Fruit fly (Drosophila melanogaster) whole organism, embryonic: ENCODE measurements around the gene Lsp1alpha.

ENCODE experiments used
- CG10267 ChIP-seq: fragments of 200-800 bp; sonication (Bioruptor generic); optimal IDR thresholded peaks from 2 replicates; lab custom pipeline; 2018; ENCODE audit warnings: missing biosample characterization, mild to moderate bottlenecking, missing genetic modification characterization, moderate library complexity
- CG12744 ChIP-seq: fragments of 200-800 bp; sonication (Bioruptor generic); optimal IDR thresholded peaks from 2 replicates; lab custom pipeline; 2016; ENCODE audit warnings: missing biosample characterization, missing genetic modification characterization
- CG14667 ChIP-seq: fragments of 200-800 bp; sonication (Bioruptor generic); IDR thresholded peaks from 2 replicates; pipeline ENCODE4 v1.3.6; 2022; ENCODE audit warnings: missing biosample characterization, missing genetic modification characterization
- CG15073 ChIP-seq: fragments of 200-800 bp; sonication (Bioruptor generic); optimal IDR thresholded peaks from 2 replicates; lab custom pipeline; 2016; ENCODE audit warnings: missing biosample characterization, missing genetic modification characterization
- CG15696 ChIP-seq: fragments of 200-800 bp; sonication (Bioruptor generic); optimal IDR thresholded peaks from 2 replicates; lab custom pipeline; 2019; ENCODE audit warnings: missing biosample characterization, mild to moderate bottlenecking, missing genetic modification characterization, moderate library complexity
- CG1647 ChIP-seq: fragments of 200-800 bp; sonication (Bioruptor generic); optimal IDR thresholded peaks from 3 replicates; lab custom pipeline; 2016; ENCODE audit warnings: missing biosample characterization, missing genetic modification characterization
- CG17385 ChIP-seq: fragments of 200-800 bp; sonication (Bioruptor generic); optimal IDR thresholded peaks from 3 replicates; lab custom pipeline; 2018; ENCODE audit warnings: missing biosample characterization, mild to moderate bottlenecking, missing genetic modification characterization
- CG17568 ChIP-seq: fragments of 200-800 bp; sonication (Bioruptor generic); optimal IDR thresholded peaks from 2 replicates; lab custom pipeline; 2018; ENCODE audit warnings: missing biosample characterization, mild to moderate bottlenecking, missing genetic modification characterization, moderate library complexity
- CG1832 ChIP-seq: fragments of 200-800 bp; sonication (Bioruptor generic); optimal IDR thresholded peaks from 2 replicates; lab custom pipeline; 2017; ENCODE audit warnings: missing biosample characterization, mild to moderate bottlenecking, missing genetic modification characterization, inconsistent platforms
- CG2120 ChIP-seq: fragments of 200-800 bp; sonication (Bioruptor generic); optimal IDR thresholded peaks from 3 replicates; lab custom pipeline; 2016; ENCODE audit warnings: missing biosample characterization, missing genetic modification characterization
- CG2889 ChIP-seq: fragments of 200-800 bp; sonication (Bioruptor generic); IDR thresholded peaks from 3 replicates; pipeline ENCODE4 v1.3.6; 2022; ENCODE audit warnings: missing biosample characterization, missing genetic modification characterization
- CG3163 ChIP-seq: fragments of 200-800 bp; sonication (Bioruptor generic); optimal IDR thresholded peaks from 3 replicates; lab custom pipeline; 2016; ENCODE audit warnings: missing biosample characterization, missing genetic modification characterization
- CG3407 ChIP-seq: fragments of 200-800 bp; sonication (Bioruptor generic); optimal IDR thresholded peaks from 2 replicates; lab custom pipeline; 2018; ENCODE audit warnings: missing biosample characterization, mild to moderate bottlenecking, missing genetic modification characterization
- CG4820 ChIP-seq: fragments of 200-800 bp; sonication (Bioruptor generic); optimal IDR thresholded peaks from 3 replicates; lab custom pipeline; 2016; ENCODE audit warnings: missing biosample characterization, missing genetic modification characterization
- CG4854 ChIP-seq: fragments of 200-800 bp; sonication (Bioruptor generic); optimal IDR thresholded peaks from 2 replicates; lab custom pipeline; 2016; ENCODE audit warnings: missing biosample characterization, missing genetic modification characterization, inconsistent platforms
- CG5953 ChIP-seq: fragments of 200-800 bp; sonication (Bioruptor generic); IDR thresholded peaks from 2 replicates; pipeline ENCODE4 v1.3.6; 2022; ENCODE audit warnings: missing biosample characterization, missing genetic modification characterization
- CG9727 ChIP-seq: fragments of 200-800 bp; sonication (Bioruptor generic); optimal IDR thresholded peaks from 3 replicates; lab custom pipeline; 2017; ENCODE audit warnings: missing biosample characterization, mild to moderate bottlenecking, missing genetic modification characterization
- Camta ChIP-seq: fragments of 200-800 bp; sonication (Bioruptor generic); optimal IDR thresholded peaks from 2 replicates; lab custom pipeline; 2016; ENCODE audit warnings: missing biosample characterization, missing genetic modification characterization
- D19B ChIP-seq: fragments of 200-800 bp; sonication (Bioruptor generic); optimal IDR thresholded peaks from 2 replicates; lab custom pipeline; 2017; ENCODE audit warnings: missing biosample characterization, mild to moderate bottlenecking, missing genetic modification characterization
- Gsc ChIP-seq: fragments of 200-800 bp; sonication (Bioruptor generic); IDR thresholded peaks from 2 replicates; pipeline ENCODE4 v1.3.6; 2022; ENCODE audit warnings: missing biosample characterization, missing genetic modification characterization
- MBD-R2 ChIP-seq: fragments of 200-800 bp; sonication (Bioruptor generic); IDR thresholded peaks from 2 replicates; pipeline ENCODE4 v1.3.6; 2022; ENCODE audit warnings: missing biosample characterization, missing genetic modification characterization
- NC2α ChIP-seq: fragments of 200-800 bp; sonication (Bioruptor generic); optimal IDR thresholded peaks from 2 replicates; lab custom pipeline; 2016; ENCODE audit warnings: missing biosample characterization, missing genetic modification characterization
- Optix ChIP-seq: fragments of 200-800 bp; sonication (Bioruptor generic); IDR thresholded peaks from 3 replicates; pipeline ENCODE4 v1.3.6; 2022; ENCODE audit warnings: missing biosample characterization, missing genetic modification characterization
- Trl ChIP-seq, 3 experiments: fragments of >200 bp in 2 of 3; fragments of 200-800 bp in 1 of 3; sonication (Bioruptor generic) in 1 of 3; optimal IDR thresholded peaks; 2 replicates in 1 of 3; 3 replicates in 2 of 3; lab custom pipeline; 2016 to 2017; ENCODE audit warnings: missing biosample characterization in 1 of 3, missing genetic modification characterization in 1 of 3
- ara ChIP-seq: fragments of 200-800 bp; sonication (Bioruptor generic); IDR thresholded peaks from 2 replicates; pipeline ENCODE4 v1.3.6; 2022; ENCODE audit warnings: missing biosample characterization, missing genetic modification characterization
- ase ChIP-seq: fragments of 200-800 bp; sonication (Bioruptor generic); IDR thresholded peaks from 3 replicates; pipeline ENCODE4 v1.3.6; 2022; ENCODE audit warnings: missing biosample characterization, missing genetic modification characterization
- cg ChIP-seq: fragments of 200-800 bp; sonication (Bioruptor generic); optimal IDR thresholded peaks from 3 replicates; lab custom pipeline; 2019; ENCODE audit warnings: missing biosample characterization, mild to moderate bottlenecking, missing genetic modification characterization, moderate library complexity
- corto ChIP-seq: fragments of 200-800 bp; sonication (Bioruptor generic); optimal IDR thresholded peaks from 2 replicates; lab custom pipeline; 2016; ENCODE audit warnings: missing biosample characterization, mild to moderate bottlenecking, missing genetic modification characterization, moderate library complexity
- crc ChIP-seq: fragments of 200-800 bp; sonication (Bioruptor generic); optimal IDR thresholded peaks from 2 replicates; lab custom pipeline; 2016; ENCODE audit warnings: missing biosample characterization, missing genetic modification characterization
- dimm ChIP-seq: fragments of 200-800 bp; sonication (Bioruptor generic); IDR thresholded peaks from 2 replicates; pipeline ENCODE4 v1.3.6; 2022; ENCODE audit warnings: missing biosample characterization, missing genetic modification characterization
- dm ChIP-seq: fragments of 200-800 bp; sonication (Bioruptor generic); optimal IDR thresholded peaks from 3 replicates; lab custom pipeline; 2016; ENCODE audit warnings: missing biosample characterization, missing genetic modification characterization
- dmrt11E ChIP-seq: fragments of 200-800 bp; sonication (Bioruptor generic); optimal IDR thresholded peaks from 3 replicates; lab custom pipeline; 2018; ENCODE audit warnings: missing biosample characterization, mild to moderate bottlenecking, missing genetic modification characterization, moderate library complexity
- ftz-f1 ChIP-seq: fragments of 200-800 bp; sonication (Bioruptor generic); optimal IDR thresholded peaks from 2 replicates; lab custom pipeline; 2016; ENCODE audit warnings: missing biosample characterization, missing genetic modification characterization
- fu2 ChIP-seq: fragments of 200-800 bp; sonication (Bioruptor generic); optimal IDR thresholded peaks from 2 replicates; lab custom pipeline; 2016; ENCODE audit warnings: missing biosample characterization, missing genetic modification characterization
- gsb-n ChIP-seq: fragments of 200-800 bp; sonication (Bioruptor generic); optimal IDR thresholded peaks from 3 replicates; lab custom pipeline; 2018; ENCODE audit warnings: missing biosample characterization, mild to moderate bottlenecking, missing genetic modification characterization
- hbn ChIP-seq: fragments of 200-800 bp; sonication (Bioruptor generic); IDR thresholded peaks from 2 replicates; pipeline ENCODE4 v1.3.6; 2022; ENCODE audit warnings: missing biosample characterization, missing genetic modification characterization; ENCODE audit not compliant: partially characterized antibody
- her ChIP-seq: fragments of 200-800 bp; sonication (Bioruptor generic); optimal IDR thresholded peaks from 2 replicates; lab custom pipeline; 2016; ENCODE audit warnings: missing biosample characterization, missing genetic modification characterization
- mld ChIP-seq: fragments of 200-800 bp; sonication (Bioruptor generic); IDR thresholded peaks from 3 replicates; pipeline ENCODE4 v1.3.6; 2022; ENCODE audit warnings: missing biosample characterization, missing genetic modification characterization; ENCODE audit not compliant: partially characterized antibody
- odd ChIP-seq: fragments of 200-800 bp; sonication (Bioruptor generic); optimal IDR thresholded peaks from 2 replicates; lab custom pipeline; 2017; ENCODE audit warnings: missing biosample characterization, mild to moderate bottlenecking, missing genetic modification characterization
- pan ChIP-seq, 4 experiments: fragments of >200 bp in 3 of 4; fragments of 200-800 bp in 1 of 4; sonication (Bioruptor generic) in 1 of 4; optimal IDR thresholded peaks in 3 of 4; IDR thresholded peaks in 1 of 4; 2 replicates each; pipeline versions ENCODE4 v1.3.6 to Lab custom; 2017 to 2022; ENCODE audit warnings: missing biosample characterization in 2 of 4, missing genetic modification characterization in 2 of 4, mixed read lengths in 1 of 4
- pum ChIP-seq: fragments of 200-800 bp; sonication (Bioruptor generic); optimal IDR thresholded peaks from 2 replicates; lab custom pipeline; 2016; ENCODE audit warnings: missing biosample characterization, missing genetic modification characterization
- rib ChIP-seq: fragments of 200-800 bp; sonication (Bioruptor generic); IDR thresholded peaks from 2 replicates; pipeline ENCODE4 v1.3.6; 2022; ENCODE audit warnings: missing biosample characterization, missing genetic modification characterization
- scrt ChIP-seq: fragments of 200-800 bp; sonication (Bioruptor generic); optimal IDR thresholded peaks from 2 replicates; lab custom pipeline; 2018; ENCODE audit warnings: missing biosample characterization, mild to moderate bottlenecking, missing genetic modification characterization, moderate library complexity
- sima ChIP-seq: fragments of 200-800 bp; sonication (Bioruptor generic); optimal IDR thresholded peaks from 2 replicates; lab custom pipeline; 2016; ENCODE audit warnings: missing biosample characterization, missing genetic modification characterization
- sqz ChIP-seq: fragments of 200-800 bp; sonication (Bioruptor generic); optimal IDR thresholded peaks from 3 replicates; lab custom pipeline; 2018; ENCODE audit warnings: missing biosample characterization, mild to moderate bottlenecking, missing genetic modification characterization
- tgo ChIP-seq: fragments of 200-800 bp; sonication (Bioruptor generic); IDR thresholded peaks from 3 replicates; pipeline ENCODE4 v1.3.6; 2022; ENCODE audit warnings: missing biosample characterization, missing genetic modification characterization
- tx ChIP-seq: fragments of 200-800 bp; sonication (Bioruptor generic); optimal IDR thresholded peaks from 2 replicates; lab custom pipeline; 2016; ENCODE audit warnings: missing biosample characterization, missing genetic modification characterization
- vfl ChIP-seq: fragments of 200-800 bp; sonication (Bioruptor generic); optimal IDR thresholded peaks from 2 replicates; lab custom pipeline; 2016; ENCODE audit warnings: missing biosample characterization, missing genetic modification characterization
- wor ChIP-seq: fragments of 200-800 bp; sonication (Bioruptor generic); IDR thresholded peaks from 2 replicates; pipeline ENCODE4 v1.3.6; 2022; ENCODE audit warnings: missing biosample characterization, missing genetic modification characterization

Gene Lsp1alpha

dm6 chrX:12470187-12470931 is 19.7 kb upstream of the Lsp1alpha start (continued):
- TF ChIP-seq mld (GFP tag; lab: Robert Waterston, UW) (no peak), CG9727 (GFP tag; lab: Kevin White, UChicago) (peak; percentile 67), gsb-n (tag; lab: Kevin White, UChicago) (no peak), dmrt11E (no peak), Optix (GFP tag; lab: Robert Waterston, UW) (no peak), CG2120 (GFP tag; lab: Kevin White, UChicago) (peak; percentile 51), vfl (no peak), CG2889 (peak; percentile 70; the same call in 2 of the 3 replicates), NC2α (no peak), sima (GFP tag; lab: Kevin White, UChicago) (no peak), CG1647 (GFP tag; lab: Kevin White, UChicago) (no peak), tx (GFP tag; lab: Kevin White, UChicago) (no peak), CG3163 (GFP tag; lab: Kevin White, UChicago) (peak; percentile 61), CG12744 (GFP tag; lab: Kevin White, UChicago) (no peak), CG4854 (GFP tag; lab: Kevin White, UChicago) (no peak), corto (GFP tag; lab: Kevin White, UChicago) (no peak), crc (no peak), ara (GFP tag; lab: Robert Waterston, UW) (no peak), odd (GFP tag; lab: Kevin White, UChicago) (no peak), rib (GFP tag; lab: Robert Waterston, UW) (peak; percentile 23; the same call in 1 of the 2 replicates), CG3407 (no peak), MBD-R2 (GFP tag; lab: Robert Waterston, UW) (peak; percentile 15; the same call in 1 of the 2 replicates), sqz (GFP tag; lab: Kevin White, UChicago) (peak; percentile 60), CG4820 (GFP tag; lab: Kevin White, UChicago) (peak; percentile 18), Gsc (GFP tag; lab: Robert Waterston, UW) (no peak; the same call in 1 of the 2 replicates), pum (GFP tag; lab: Kevin White, UChicago) (no peak), tgo (GFP tag; lab: Robert Waterston, UW) (peak; percentile 76), CG1832 (no peak), CG15696 (tag; lab: Kevin White, UChicago) (no peak), CG17385 (GFP tag; lab: Kevin White, UChicago) (peak; percentile 66), ase (GFP tag; lab: Robert Waterston, UW) (no peak), Trl (optimal IDR thresholded peaks at IDR 0.05; lab: Kevin White, UChicago) (peak; percentile 86 to 97), Trl (GFP tag; optimal IDR thresholded peaks at IDR 0.05; lab: Kevin White, UChicago) (no peak), wor (peak; percentile 62), her (no peak), CG14667 (GFP tag; lab: Robert Waterston, UW) (0 out of 2 replicates have a peak, but pooled peaks have one; percentile 37), CG5953 (GFP tag; lab: Robert Waterston, UW) (no peak), CG10267 (peak; percentile 10), CG17568 (GFP tag; lab: Kevin White, UChicago) (no peak), cg (peak; percentile 71), CG15073 (GFP tag; lab: Kevin White, UChicago) (no peak), fu2 (no peak), hbn (no peak), dimm (GFP tag; lab: Robert Waterston, UW) (no peak), scrt (GFP tag; lab: Kevin White, UChicago) (peak; percentile 36), dm (no peak), D19B (GFP tag; lab: Kevin White, UChicago) (peak; percentile 49), Camta (GFP tag; lab: Kevin White, UChicago) (no peak), pan (optimal IDR thresholded peaks at IDR 0.05; lab: Kevin White, UChicago) (no peak), pan (GFP tag; optimal IDR thresholded peaks at IDR 0.05 in 1 of 2, IDR thresholded peaks at IDR 0.05 in 1 of 2) (peak in 1 of 2 experiments; percentile 79), ftz-f1 (GFP tag; lab: Kevin White, UChicago) (no peak)
